Worm (Caenorhabditis elegans): ENCODE data around the gene acdh-8.

ce11 chrII:5779866-5780265 lies 14.4 kb upstream of the acdh-8 start:
- no peak for TF ChIP-seq ceh-22 (tag; optimal IDR thresholded peaks at IDR 0.05)
- TF ChIP-seq hlh-8 (tag; optimal IDR thresholded peaks at IDR 0.05), result no peak
- TF ChIP-seq tbx-2 (tag; optimal IDR thresholded peaks at IDR 0.05), result peak; percentile 11
- TF ChIP-seq pha-2 (tag; optimal IDR thresholded peaks at IDR 0.05), result no peak
- TF ChIP-seq F13H6.1 (tag; optimal IDR thresholded peaks at IDR 0.05), result no peak
- no peak for TF ChIP-seq T23F11.4 (GFP tag; optimal IDR thresholded peaks at IDR 0.05)
- no peak for TF ChIP-seq K02D7.2 (tag; optimal IDR thresholded peaks at IDR 0.05)
- TF ChIP-seq ceh-19 (GFP tag; optimal IDR thresholded peaks at IDR 0.05), result no peak
- TF ChIP-seq fkh-6 (tag; optimal IDR thresholded peaks at IDR 0.05), result no peak
- TF ChIP-seq unc-86 (tag; optimal IDR thresholded peaks at IDR 0.05), result no peak
- TF ChIP-seq hlh-30 (tag; optimal IDR thresholded peaks at IDR 0.05; ENCODE audit: insufficient read depth), result no peak
- peak; percentile 26 for TF ChIP-seq ceh-31 (tag; optimal IDR thresholded peaks at IDR 0.05)
